Worm (Caenorhabditis elegans) whole organism, early embryonic: Measurements from ENCODE around the gene F45E12.5.

ENCODE experiments used
- B0310.2 ChIP-seq: sonication (generic microtip); optimal IDR thresholded peaks from 2 replicates; lab custom pipeline; 2016; ENCODE audit warnings: mild to moderate bottlenecking, missing genetic modification characterization, missing compliant biosample characterization
- F13C5.2 ChIP-seq: sonication (generic microtip); optimal IDR thresholded peaks from 2 replicates; lab custom pipeline; 2017; ENCODE audit warnings: mild to moderate bottlenecking, missing genetic modification characterization, inconsistent platforms, missing compliant biosample characterization
- aly-1 ChIP-seq: sonication (generic microtip); optimal IDR thresholded peaks from 2 replicates; lab custom pipeline; 2016; ENCODE audit warnings: missing genetic modification characterization, missing compliant biosample characterization
- ama-1 ChIP-seq: fragments of 150-350 bp; optimal IDR thresholded peaks from 2 replicates; lab custom pipeline; 2014
- ceh-13 ChIP-seq: fragments of 200-800 bp; sonication (Bioruptor generic); optimal IDR thresholded peaks from 2 replicates; lab custom pipeline; 2018; ENCODE audit warnings: mild to moderate bottlenecking, missing genetic modification characterization, missing compliant biosample characterization
- ceh-36 ChIP-seq: sonication (generic microtip); optimal IDR thresholded peaks from 2 replicates; lab custom pipeline; 2016; ENCODE audit warnings: missing genetic modification characterization, inconsistent platforms, missing compliant biosample characterization
- ets-7 ChIP-seq: sonication (generic microtip); optimal IDR thresholded peaks from 2 replicates; lab custom pipeline; 2016; ENCODE audit warnings: missing genotype, missing genetic modification characterization, missing compliant biosample characterization
- flt-1 ChIP-seq: fragments of 200-800 bp; sonication (Bioruptor generic); IDR thresholded peaks from 2 replicates; pipeline ENCODE4 v1.3.6; 2022; ENCODE audit warnings: missing genetic modification characterization, missing compliant biosample characterization
- hmbx-1 ChIP-seq: sonication (generic microtip); optimal IDR thresholded peaks from 2 replicates; lab custom pipeline; 2016; ENCODE audit warnings: mild to moderate bottlenecking, missing genetic modification characterization, missing compliant biosample characterization
- hmg-4 ChIP-seq: fragments of 200-800 bp; sonication (Bioruptor generic); optimal IDR thresholded peaks from 2 replicates; lab custom pipeline; 2018; ENCODE audit warnings: mild to moderate bottlenecking, missing genetic modification characterization, missing compliant biosample characterization
- hnd-1 ChIP-seq: sonication (generic microtip); optimal IDR thresholded peaks from 2 replicates; lab custom pipeline; 2016; ENCODE audit warnings: missing genetic modification characterization, missing compliant biosample characterization
- pes-1 ChIP-seq: fragments of 200-800 bp; sonication (Bioruptor generic); IDR thresholded peaks from 2 replicates; pipeline ENCODE4 v1.3.6; 2022; ENCODE audit warnings: missing genetic modification reagents, missing genetic modification characterization, missing compliant biosample characterization
- scrt-1 ChIP-seq: fragments of 200-800 bp; sonication (Bioruptor generic); IDR thresholded peaks from 2 replicates; pipeline ENCODE4 v1.3.6; 2022; ENCODE audit warnings: missing genetic modification characterization, missing compliant biosample characterization
- sea-1 ChIP-seq: fragments of 200-800 bp; sonication (Bioruptor generic); conservative IDR thresholded peaks from 2 replicates; pipeline ENCODE4 v1.3.6; 2022; ENCODE audit warnings: missing genetic modification characterization, missing compliant biosample characterization
- tbx-11 ChIP-seq: fragments of 200-800 bp; sonication (Bioruptor generic); IDR thresholded peaks from 2 replicates; pipeline ENCODE4 v1.3.6; 2022; ENCODE audit warnings: missing genetic modification characterization, missing compliant biosample characterization
- tbx-37 ChIP-seq: fragments of 200-800 bp; sonication (Bioruptor generic); conservative IDR thresholded peaks from 2 replicates; pipeline ENCODE4 v1.3.6; 2022; ENCODE audit warnings: missing genetic modification reagents, missing genetic modification characterization, missing compliant biosample characterization
- tra-4 ChIP-seq: sonication (generic microtip); optimal IDR thresholded peaks from 2 replicates; lab custom pipeline; 2017; ENCODE audit warnings: missing genetic modification characterization, missing compliant biosample characterization

Gene F45E12.5

DNA sequence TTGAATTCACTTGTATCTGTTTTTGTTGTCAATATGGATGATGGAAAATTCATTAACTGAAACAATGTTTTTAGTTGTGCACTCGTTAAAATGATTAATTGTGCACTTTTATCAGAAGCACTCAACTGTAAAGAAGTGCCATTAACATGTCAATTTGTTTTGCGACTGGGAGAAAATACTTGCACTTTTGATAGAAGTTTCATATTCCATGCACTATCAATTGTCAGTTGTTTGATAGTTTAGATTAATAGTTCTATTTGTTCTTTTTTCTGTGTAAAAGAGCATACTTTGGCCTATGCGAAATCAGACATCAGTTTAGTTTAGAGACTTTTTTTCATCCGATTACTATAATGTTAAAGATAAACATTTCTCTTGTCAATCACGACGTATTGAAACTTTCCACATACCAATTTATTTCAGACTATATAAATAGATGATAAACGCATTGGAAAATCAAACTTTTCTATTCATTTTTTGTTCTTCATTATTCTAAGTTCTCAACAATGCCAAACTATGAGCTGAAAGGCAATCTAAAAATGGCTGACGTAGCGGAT, 19.9 kb downstream of the F45E12.5 start, which contains the start of gene C30G12.2:
Gene C30G12.2, plus strand, starts transcription at position 504 of the 554 bp plus-strand sequence.
- TF ChIP-seq B0310.2 (tag; lab: Kevin White, UChicago) (no peak), tbx-37 (no peak), ceh-36 (tag; lab: Kevin White, UChicago) (no peak)

DNA sequence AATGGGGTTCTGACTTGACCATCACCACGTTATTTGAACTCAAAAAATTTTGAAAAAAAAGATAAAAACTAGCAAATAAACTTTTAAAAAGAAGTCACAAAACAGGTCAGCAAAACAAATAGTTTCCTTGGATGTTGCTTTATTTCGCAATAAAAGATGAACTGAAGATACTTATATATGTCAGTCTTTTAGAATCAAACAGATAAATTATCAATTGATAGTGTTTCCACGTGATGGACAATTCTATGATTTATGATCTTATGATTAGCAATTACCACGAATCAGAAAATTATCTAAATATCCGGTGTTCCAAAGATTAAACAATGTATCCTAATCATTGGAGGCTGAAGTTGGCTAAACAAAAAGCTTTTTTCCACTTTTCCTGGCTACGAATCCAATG, 22.2 kb downstream of the F45E12.5 start:
- TF ChIP-seq B0310.2 (tag; lab: Kevin White, UChicago) (no peak), flt-1 (GFP tag; lab: Robert Waterston, UW) (no peak), hmbx-1 (tag; lab: Kevin White, UChicago) (no peak), tbx-37 (no peak), ceh-36 (tag; lab: Kevin White, UChicago) (no peak), ama-1 (lab: Kevin White, UChicago) (no peak), sea-1 (GFP tag; lab: Robert Waterston, UW) (no peak), aly-1 (no peak), ets-7 (no peak), pes-1 (GFP tag; lab: Robert Waterston, UW) (no peak), hnd-1 (tag; lab: Kevin White, UChicago) (no peak), tra-4 (tag; lab: Kevin White, UChicago) (no peak), ceh-13 (GFP tag; lab: Kevin White, UChicago) (no peak), F13C5.2 (tag; lab: Kevin White, UChicago) (no peak), hmg-4 (no peak), tbx-11 (GFP tag; lab: Robert Waterston, UW) (no peak), scrt-1 (GFP tag; lab: Robert Waterston, UW) (no peak)

DNA sequence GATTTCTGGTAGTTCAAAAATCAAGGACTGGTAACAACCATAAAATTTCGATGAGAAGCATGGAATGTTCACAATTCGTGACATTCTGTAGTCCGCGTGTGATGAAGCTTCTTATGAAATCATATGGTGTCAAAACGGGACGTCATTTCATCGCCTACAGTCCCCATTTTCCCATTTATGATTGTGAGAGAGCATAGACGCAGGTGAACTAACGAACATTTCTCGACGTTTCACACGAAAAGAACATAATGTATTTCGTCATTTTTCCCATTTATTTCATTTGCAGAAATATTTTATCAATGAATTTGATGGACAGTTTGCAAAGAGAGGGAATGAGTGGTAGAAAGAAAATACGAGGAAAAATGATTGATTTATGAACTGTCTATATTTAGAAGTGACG, 22.8 kb downstream of the F45E12.5 start:
- TF ChIP-seq ceh-13 (GFP tag; lab: Kevin White, UChicago), result no peak
- no peak for TF ChIP-seq tra-4 (tag; lab: Kevin White, UChicago)
- no peak for TF ChIP-seq flt-1 (GFP tag; lab: Robert Waterston, UW)
- TF ChIP-seq ama-1 (lab: Kevin White, UChicago), result no peak
- no peak for TF ChIP-seq sea-1 (GFP tag; lab: Robert Waterston, UW)
- TF ChIP-seq pes-1 (GFP tag; lab: Robert Waterston, UW), result no peak
- no peak for TF ChIP-seq tbx-37
- TF ChIP-seq B0310.2 (tag; lab: Kevin White, UChicago), result no peak
- TF ChIP-seq scrt-1 (GFP tag; lab: Robert Waterston, UW), result no peak
- no peak for TF ChIP-seq aly-1
- TF ChIP-seq ceh-36 (tag; lab: Kevin White, UChicago), result no peak
- no peak for TF ChIP-seq ets-7
- TF ChIP-seq hnd-1 (tag; lab: Kevin White, UChicago), result no peak
- no peak for TF ChIP-seq F13C5.2 (tag; lab: Kevin White, UChicago)
- TF ChIP-seq tbx-11 (GFP tag; lab: Robert Waterston, UW), result no peak
- TF ChIP-seq hmbx-1 (tag; lab: Kevin White, UChicago), result no peak
- TF ChIP-seq hmg-4, result no peak

DNA sequence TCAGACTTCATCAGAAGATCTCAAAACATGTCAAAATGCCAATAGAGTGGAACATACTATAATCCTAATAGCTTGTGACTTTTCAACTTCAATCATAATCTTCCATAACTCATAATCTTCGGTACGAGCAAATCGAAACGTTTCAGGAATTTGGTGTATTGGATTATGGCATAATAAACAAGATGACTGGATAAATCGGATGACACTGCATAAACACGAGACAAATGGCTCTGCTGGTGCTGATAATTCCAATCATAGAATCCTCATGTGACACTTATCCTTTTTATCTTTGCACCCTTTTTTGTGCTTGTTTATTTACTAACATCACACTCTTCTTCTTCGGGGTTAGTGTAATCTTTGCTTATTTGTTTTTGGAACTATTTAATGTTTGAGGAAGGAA, 26.9 kb downstream of the F45E12.5 start:
- TF ChIP-seq scrt-1 (GFP tag; lab: Robert Waterston, UW) (no peak), tra-4 (tag; lab: Kevin White, UChicago) (no peak)

DNA sequence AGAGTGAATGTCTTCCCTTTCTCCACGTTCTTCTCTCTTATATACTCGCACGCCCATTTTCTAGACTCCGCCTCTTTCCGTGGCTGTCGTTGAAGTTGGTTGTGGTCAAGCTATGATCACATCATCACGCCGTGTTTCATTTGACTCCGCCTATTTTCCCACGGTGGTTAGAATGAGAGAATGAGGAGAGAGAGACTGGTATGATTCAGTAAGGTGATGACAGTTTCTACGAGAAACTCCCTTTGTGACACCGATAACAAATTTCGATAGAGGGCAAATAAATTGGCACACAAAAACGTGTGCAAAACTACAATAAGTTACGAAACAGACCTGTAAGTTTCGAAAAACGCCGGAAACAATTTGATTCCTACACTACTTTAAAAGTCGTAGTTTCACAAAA, 29.3 kb downstream of the F45E12.5 start:
- no peak for TF ChIP-seq hmbx-1 (tag; lab: Kevin White, UChicago)
- no peak for TF ChIP-seq aly-1
- TF ChIP-seq B0310.2 (tag; lab: Kevin White, UChicago), result no peak
- no peak for TF ChIP-seq tra-4 (tag; lab: Kevin White, UChicago)
- no peak for TF ChIP-seq hnd-1 (tag; lab: Kevin White, UChicago)
- no peak for TF ChIP-seq ets-7
- TF ChIP-seq tbx-37, result no peak
- TF ChIP-seq hmg-4, result no peak
- no peak for TF ChIP-seq pes-1 (GFP tag; lab: Robert Waterston, UW)
- no peak for TF ChIP-seq F13C5.2 (tag; lab: Kevin White, UChicago)
- no peak for TF ChIP-seq scrt-1 (GFP tag; lab: Robert Waterston, UW)
- no peak for TF ChIP-seq tbx-11 (GFP tag; lab: Robert Waterston, UW)
- TF ChIP-seq ama-1 (lab: Kevin White, UChicago), result no peak
- no peak for TF ChIP-seq flt-1 (GFP tag; lab: Robert Waterston, UW)
- no peak for TF ChIP-seq ceh-13 (GFP tag; lab: Kevin White, UChicago)
- no peak for TF ChIP-seq sea-1 (GFP tag; lab: Robert Waterston, UW)
- TF ChIP-seq ceh-36 (tag; lab: Kevin White, UChicago), result no peak

DNA sequence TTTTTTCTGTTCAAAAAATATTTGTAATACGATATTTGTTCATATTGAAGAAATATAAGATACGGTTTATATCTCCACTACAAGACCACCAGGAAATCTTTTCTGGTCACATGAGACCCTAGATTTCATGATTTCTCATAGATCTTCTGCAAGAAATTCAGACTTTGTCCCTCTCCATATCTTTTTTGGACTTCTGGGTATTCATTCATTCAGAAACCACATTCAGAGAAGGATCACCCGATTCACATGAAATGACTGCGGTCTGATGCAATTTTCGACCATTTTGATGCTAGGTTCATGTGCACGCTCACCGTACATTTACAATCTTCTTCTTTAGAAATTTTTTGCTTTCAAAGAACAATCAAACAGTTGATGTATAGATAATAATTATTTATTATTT, 30.1 kb downstream of the F45E12.5 start:
- TF ChIP-seq sea-1 (GFP tag; lab: Robert Waterston, UW) (no peak), pes-1 (GFP tag; lab: Robert Waterston, UW) (no peak), tra-4 (tag; lab: Kevin White, UChicago) (no peak), ets-7 (no peak), B0310.2 (tag; lab: Kevin White, UChicago) (no peak), hnd-1 (tag; lab: Kevin White, UChicago) (no peak), F13C5.2 (tag; lab: Kevin White, UChicago) (no peak), hmbx-1 (tag; lab: Kevin White, UChicago) (no peak), tbx-37 (no peak), scrt-1 (GFP tag; lab: Robert Waterston, UW) (no peak), hmg-4 (no peak), ceh-36 (tag; lab: Kevin White, UChicago) (no peak), ama-1 (lab: Kevin White, UChicago) (no peak), aly-1 (no peak), tbx-11 (GFP tag; lab: Robert Waterston, UW) (no peak), ceh-13 (GFP tag; lab: Kevin White, UChicago) (no peak), flt-1 (GFP tag; lab: Robert Waterston, UW) (no peak)

DNA sequence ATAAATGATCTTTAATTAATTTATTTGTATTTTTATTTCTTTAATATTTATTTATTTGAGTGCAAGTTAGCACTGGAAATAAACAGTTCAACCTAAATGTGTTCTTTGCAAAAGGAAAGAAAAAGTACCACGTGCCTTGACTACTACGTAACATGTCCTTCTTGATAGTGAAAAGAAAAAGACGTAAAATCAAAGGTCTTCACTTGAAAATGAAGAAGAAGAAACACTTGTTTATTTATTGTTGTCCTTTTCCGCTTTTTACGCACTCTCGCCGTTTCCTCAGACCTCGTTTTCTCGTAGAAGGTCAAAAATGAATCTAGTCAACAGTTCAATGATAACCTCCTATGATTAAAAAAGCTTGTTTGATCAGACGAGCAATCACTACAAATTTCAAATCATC, 32.0 kb downstream of the F45E12.5 start:
- no peak for TF ChIP-seq sea-1 (GFP tag; lab: Robert Waterston, UW)
- no peak for TF ChIP-seq tra-4 (tag; lab: Kevin White, UChicago)
- no peak for TF ChIP-seq ets-7
- TF ChIP-seq tbx-37, result no peak
- no peak for TF ChIP-seq hmg-4
- TF ChIP-seq tbx-11 (GFP tag; lab: Robert Waterston, UW), result no peak
- no peak for TF ChIP-seq flt-1 (GFP tag; lab: Robert Waterston, UW)
- no peak for TF ChIP-seq F13C5.2 (tag; lab: Kevin White, UChicago)
- TF ChIP-seq ama-1 (lab: Kevin White, UChicago), result no peak
- TF ChIP-seq pes-1 (GFP tag; lab: Robert Waterston, UW), result no peak
- TF ChIP-seq hmbx-1 (tag; lab: Kevin White, UChicago), result no peak
- TF ChIP-seq ceh-36 (tag; lab: Kevin White, UChicago), result no peak
- TF ChIP-seq ceh-13 (GFP tag; lab: Kevin White, UChicago), result no peak
- no peak for TF ChIP-seq B0310.2 (tag; lab: Kevin White, UChicago)
- no peak for TF ChIP-seq aly-1
- TF ChIP-seq scrt-1 (GFP tag; lab: Robert Waterston, UW), result no peak
- no peak for TF ChIP-seq hnd-1 (tag; lab: Kevin White, UChicago)
